Comparison of ENCODE assay signal across 4 fruit fly cellular contexts in genomic region chr2L:11963422-11964322, dm6.
TF ChIP-seq lines count a peak whose summit lies in the region.

No protein-coding gene starts in this region.

- TF ChIP-seq CTCF in whole organism, embryonic (GFP tag; optimal IDR thresholded peaks at IDR 0.05; lab: Kevin White, UChicago): no peak

TF ChIP-seq in whole organism, adult, 20 proteins besides CTCF, POLR2A, EP300 and RAD21:
- TF ChIP-seq tj (GFP tag; optimal IDR thresholded peaks at IDR 0.05; lab: Kevin White, UChicago) (peak; percentile 82), Mnt (GFP tag; optimal IDR thresholded peaks at IDR 0.05; lab: Kevin White, UChicago) (no peak), kay (GFP tag; lab: Kevin White, UChicago; ENCODE audit: borderline replicate concordance) (peak; percentile 31)

TF ChIP-seq in whole organism, embryonic, 481 proteins besides CTCF, POLR2A, EP300 and RAD21:
- TF ChIP-seq gem (tag; optimal IDR thresholded peaks at IDR 0.05; lab: Kevin White, UChicago) (no peak), sd (tag; optimal IDR thresholded peaks at IDR 0.05; lab: Kevin White, UChicago) (peak; percentile 5), fd96Cb (tag; optimal IDR thresholded peaks at IDR 0.05; lab: Kevin White, UChicago) (no peak), CG14050 (GFP tag; IDR thresholded peaks at IDR 0.05; lab: Robert Waterston, UW) (no peak), Awh (GFP tag; IDR thresholded peaks at IDR 0.05; lab: Robert Waterston, UW) (peak; percentile 71), CG32767 (GFP tag; IDR thresholded peaks at IDR 0.05; lab: Robert Waterston, UW) (no peak), HmgZ (tag; optimal IDR thresholded peaks at IDR 0.05; lab: Kevin White, UChicago) (no peak), gce (GFP tag; IDR thresholded peaks at IDR 0.05; lab: Robert Waterston, UW) (no peak), CG5953 (GFP tag; IDR thresholded peaks at IDR 0.05; lab: Robert Waterston, UW) (no peak), chinmo (GFP tag; IDR thresholded peaks at IDR 0.05; lab: Robert Waterston, UW; ENCODE audit: partially characterized antibody) (0 out of 4 replicates have a peak, but pooled peaks have one; percentile 39), CG13894 (tag; optimal IDR thresholded peaks at IDR 0.05; lab: Kevin White, UChicago) (peak; percentile 51), CG17802 (tag; optimal IDR thresholded peaks at IDR 0.05; lab: Kevin White, UChicago) (no peak), ranshi (GFP tag; IDR thresholded peaks at IDR 0.05; lab: Robert Waterston, UW) (no peak), onecut (GFP tag; IDR thresholded peaks at IDR 0.05; lab: Robert Waterston, UW) (no peak), jigr1 (GFP tag; IDR thresholded peaks at IDR 0.05; lab: Robert Waterston, UW) (no peak), pita (GFP tag; optimal IDR thresholded peaks at IDR 0.05; lab: Kevin White, UChicago) (no peak), CG16779 (GFP tag; IDR thresholded peaks at IDR 0.05; lab: Robert Waterston, UW) (no peak), Nf-YB (GFP tag; optimal IDR thresholded peaks at IDR 0.05; lab: Kevin White, UChicago) (no peak), CG15269 (tag; optimal IDR thresholded peaks at IDR 0.05; lab: Kevin White, UChicago) (peak; percentile 73), CG43689 (GFP tag; IDR thresholded peaks at IDR 0.05; lab: Robert Waterston, UW) (no peak), CG12299 (tag; optimal IDR thresholded peaks at IDR 0.05; lab: Kevin White, UChicago) (no peak), oc (tag; optimal IDR thresholded peaks at IDR 0.05; lab: Kevin White, UChicago) (peak; percentile 39), sqz (GFP tag; optimal IDR thresholded peaks at IDR 0.05; lab: Kevin White, UChicago) (peak; percentile 15), kah (GFP tag; optimal IDR thresholded peaks at IDR 0.05; lab: Kevin White, UChicago) (no peak), Med (GFP tag; lab: Kevin White, UChicago) (peak; percentile 53), grn (GFP tag; optimal IDR thresholded peaks at IDR 0.05; lab: Kevin White, UChicago) (peak; percentile 0), crc (GFP tag; optimal IDR thresholded peaks at IDR 0.05; lab: Kevin White, UChicago) (no peak), CG12769 (tag; optimal IDR thresholded peaks at IDR 0.05; lab: Kevin White, UChicago) (peak; percentile 42)
TF ChIP-seq in whole organism, embryonic: peak in this region for 10.

TF ChIP-seq in whole organism, prepupa, 60 proteins besides CTCF, POLR2A, EP300 and RAD21:
- TF ChIP-seq eg (GFP tag; IDR thresholded peaks at IDR 0.05; lab: Robert Waterston, UW) (0 out of 3 replicates have a peak, but pooled peaks have one; percentile 12), CG8632 (GFP tag; optimal IDR thresholded peaks at IDR 0.05; lab: Kevin White, UChicago) (peak; percentile 13), fd59A (GFP tag; optimal IDR thresholded peaks at IDR 0.05; lab: Kevin White, UChicago) (no peak), svp (GFP tag; lab: Kevin White, UChicago) (no peak), CG6276 (GFP tag; optimal IDR thresholded peaks at IDR 0.05; lab: Kevin White, UChicago) (peak; percentile 21), Eip78C (GFP tag; lab: Kevin White, UChicago) (peak; percentile 46), CG11762 (GFP tag; optimal IDR thresholded peaks at IDR 0.05; lab: Kevin White, UChicago; ENCODE audit: insufficient read depth) (no peak), CG6163 (GFP tag; IDR thresholded peaks at IDR 0.05; lab: Robert Waterston, UW) (0 out of 3 replicates have a peak, but pooled peaks have one; percentile 40), Lpt (GFP tag; optimal IDR thresholded peaks at IDR 0.05; lab: Kevin White, UChicago) (no peak)

TF ChIP-seq in whole organism, pupa, 21 proteins besides CTCF, POLR2A, EP300 and RAD21:
- no peak for TF ChIP-seq CG8159 (tag; optimal IDR thresholded peaks at IDR 0.05; lab: Kevin White, UChicago)
- no peak for TF ChIP-seq D1 (tag; optimal IDR thresholded peaks at IDR 0.05; lab: Kevin White, UChicago)
- peak; percentile 21 for TF ChIP-seq Pif1A (GFP tag; optimal IDR thresholded peaks at IDR 0.05; lab: Kevin White, UChicago)
